Fruit fly (Drosophila melanogaster) S2 (cell line): ENCODE measurements around the gene CG10492.

ENCODE experiments used
- CG8478 ChIP-seq: fragments of >200 bp; optimal IDR thresholded peaks from 2 replicates; lab custom pipeline; 2018
- CTCF ChIP-seq, 2 experiments: fragments of >200 bp; optimal IDR thresholded peaks; 2 replicates each; lab custom pipeline; 2018

DNA sequence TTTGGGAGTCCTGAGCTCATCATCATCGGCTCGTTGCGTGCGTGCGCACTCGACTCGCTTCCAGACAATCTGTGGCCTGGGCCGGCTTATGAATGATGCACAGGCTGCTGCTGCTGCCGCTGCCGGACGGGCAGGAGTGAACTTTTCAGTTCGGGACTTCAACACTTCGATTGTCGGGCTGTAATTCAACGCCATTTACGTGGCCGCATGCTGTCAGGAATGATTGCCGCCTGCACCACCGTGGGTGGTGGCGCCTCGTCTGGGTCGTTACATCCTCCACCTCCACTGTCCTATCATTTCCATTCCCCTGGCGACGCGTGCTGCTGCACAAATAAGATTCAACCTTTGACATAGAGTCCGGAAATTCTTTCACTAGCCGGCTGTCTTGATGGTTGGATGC is 43.8 kb upstream of the CG10492 start:
- TF ChIP-seq CG8478 (lab: Kevin White, UChicago) (no peak), CTCF (optimal IDR thresholded peaks at IDR 0.05; lab: Kevin White, UChicago) (no peak)
